Fruit fly (Drosophila melanogaster) whole organism, prepupa: ENCODE measurements around the gene CG12009.

ENCODE experiments used
- Blimp-1 ChIP-seq: fragments of 200-800 bp; sonication (Bioruptor generic); optimal IDR thresholded peaks from 3 replicates; lab custom pipeline; 2017; ENCODE audit warnings: missing biosample characterization, missing genetic modification characterization, mild to moderate bottlenecking, moderate library complexity, missing genetic modification reagents
- CG10631 ChIP-seq: fragments of 200-800 bp; sonication (Bioruptor generic); optimal IDR thresholded peaks from 2 replicates; lab custom pipeline; 2016; ENCODE audit warnings: missing biosample characterization, missing genetic modification characterization
- CG11294 ChIP-seq: fragments of 200-800 bp; sonication (Bioruptor generic); IDR thresholded peaks from 2 replicates; pipeline ENCODE4 v1.3.6; 2022; ENCODE audit warnings: missing biosample characterization, missing genetic modification characterization
- CG11762 ChIP-seq: fragments of 200-800 bp; sonication (Bioruptor generic); optimal IDR thresholded peaks from 3 replicates; lab custom pipeline; 2016; ENCODE audit warnings: missing biosample characterization, missing genetic modification characterization; ENCODE audit not compliant: insufficient read depth
- CG15336 ChIP-seq: fragments of 200-800 bp; sonication (Bioruptor generic); IDR thresholded peaks from 2 replicates; pipeline ENCODE4 v1.3.6; 2022; ENCODE audit warnings: missing biosample characterization, missing genetic modification characterization
- CG1621 ChIP-seq: fragments of 200-800 bp; sonication (Bioruptor generic); optimal IDR thresholded peaks from 3 replicates; lab custom pipeline; 2018; ENCODE audit warnings: missing biosample characterization, mild to moderate bottlenecking, missing genetic modification characterization
- CG16779 ChIP-seq: fragments of 200-800 bp; sonication (Bioruptor generic); optimal IDR thresholded peaks from 3 replicates; lab custom pipeline; 2017; ENCODE audit warnings: missing biosample characterization, mild to moderate bottlenecking, missing genetic modification characterization
- CG3032 ChIP-seq: fragments of 200-800 bp; optimal IDR thresholded peaks from 2 replicates; lab custom pipeline; 2019; ENCODE audit warnings: missing biosample characterization, mild to moderate bottlenecking, missing genetic modification characterization, moderate library complexity
- CG34406 ChIP-seq: fragments of 200-800 bp; sonication (Bioruptor generic); optimal IDR thresholded peaks from 3 replicates; lab custom pipeline; 2016; ENCODE audit warnings: missing biosample characterization, missing genetic modification characterization
- CG3919 ChIP-seq: fragments of 200-800 bp; sonication (Bioruptor generic); optimal IDR thresholded peaks from 3 replicates; lab custom pipeline; 2016; ENCODE audit warnings: missing biosample characterization, missing genetic modification characterization
- CG6163 ChIP-seq: fragments of 200-800 bp; sonication (Bioruptor generic); IDR thresholded peaks from 3 replicates; pipeline ENCODE4 v1.3.6; 2022; ENCODE audit warnings: missing biosample characterization, missing genetic modification characterization
- CG6808 ChIP-seq: fragments of 200-800 bp; sonication (Bioruptor generic); optimal IDR thresholded peaks from 3 replicates; lab custom pipeline; 2017; ENCODE audit warnings: missing biosample characterization, missing genetic modification characterization, mild to moderate bottlenecking, moderate library complexity, missing genetic modification reagents
- CG6854 ChIP-seq: fragments of 200-800 bp; sonication (Bioruptor generic); optimal IDR thresholded peaks from 2 replicates; lab custom pipeline; 2017; ENCODE audit warnings: missing biosample characterization, mild to moderate bottlenecking, missing genetic modification characterization
- CG8119 ChIP-seq: fragments of 200-800 bp; sonication (Bioruptor generic); IDR thresholded peaks from 3 replicates; pipeline ENCODE4 v1.3.6; 2022; ENCODE audit warnings: missing biosample characterization, missing genetic modification characterization
- CG9139 ChIP-seq: fragments of 200-800 bp; sonication (Bioruptor generic); optimal IDR thresholded peaks from 3 replicates; lab custom pipeline; 2017; ENCODE audit warnings: missing biosample characterization, mild to moderate bottlenecking, missing genetic modification characterization
- Ets21C ChIP-seq: fragments of 200-800 bp; sonication (Bioruptor generic); optimal IDR thresholded peaks from 3 replicates; lab custom pipeline; 2016; ENCODE audit warnings: missing biosample characterization, missing genetic modification characterization
- Lpt ChIP-seq: fragments of 200-800 bp; sonication (Bioruptor generic); optimal IDR thresholded peaks from 3 replicates; lab custom pipeline; 2016; ENCODE audit warnings: missing biosample characterization, missing genetic modification characterization
- Sox14 ChIP-seq: fragments of 200-800 bp; sonication (Bioruptor generic); optimal IDR thresholded peaks from 3 replicates; lab custom pipeline; 2016; ENCODE audit warnings: missing biosample characterization, missing genetic modification characterization
- Sox15 ChIP-seq: fragments of 200-800 bp; sonication (Bioruptor generic); optimal IDR thresholded peaks from 3 replicates; lab custom pipeline; 2016; ENCODE audit warnings: missing biosample characterization, missing genetic modification characterization
- acj6 ChIP-seq: fragments of 200-800 bp; sonication (Bioruptor generic); optimal IDR thresholded peaks from 3 replicates; lab custom pipeline; 2016; ENCODE audit warnings: missing biosample characterization, missing genetic modification characterization
- cyc ChIP-seq: fragments of 200-800 bp; sonication (Bioruptor generic); optimal IDR thresholded peaks from 3 replicates; lab custom pipeline; 2016; ENCODE audit warnings: missing biosample characterization, missing genetic modification characterization
- dac ChIP-seq: fragments of 200-800 bp; sonication (Bioruptor generic); optimal IDR thresholded peaks from 2 replicates; lab custom pipeline; 2017; ENCODE audit warnings: missing biosample characterization, mild to moderate bottlenecking, missing genetic modification characterization
- dsx ChIP-seq: fragments of 200-800 bp; optimal IDR thresholded peaks from 3 replicates; lab custom pipeline; 2019; ENCODE audit warnings: missing biosample characterization, mild to moderate bottlenecking, missing genetic modification characterization, moderate library complexity; ENCODE audit not compliant: poor library complexity, severe bottlenecking
- eg ChIP-seq: fragments of 200-800 bp; sonication (Bioruptor generic); IDR thresholded peaks from 3 replicates; pipeline ENCODE4 v1.3.6; 2022; ENCODE audit warnings: missing biosample characterization, missing genetic modification characterization
- fd59A ChIP-seq: fragments of 200-800 bp; sonication (Bioruptor generic); optimal IDR thresholded peaks from 2 replicates; lab custom pipeline; 2017; ENCODE audit warnings: missing biosample characterization, mild to moderate bottlenecking, missing genetic modification characterization, missing genetic modification reagents
- fkh ChIP-seq: fragments of 200-800 bp; sonication (Bioruptor generic); optimal IDR thresholded peaks from 3 replicates; lab custom pipeline; 2017; ENCODE audit warnings: missing biosample characterization, mild to moderate bottlenecking, missing genetic modification characterization, moderate library complexity
- lz ChIP-seq: fragments of 200-800 bp; sonication (Bioruptor generic); optimal IDR thresholded peaks from 3 replicates; lab custom pipeline; 2016; ENCODE audit warnings: missing biosample characterization, missing genetic modification characterization
- net ChIP-seq: fragments of 200-800 bp; sonication (Bioruptor generic); optimal IDR thresholded peaks from 3 replicates; lab custom pipeline; 2016; ENCODE audit warnings: missing biosample characterization, missing genetic modification characterization
- pdm3 ChIP-seq: fragments of 200-800 bp; sonication (Bioruptor generic); optimal IDR thresholded peaks from 3 replicates; lab custom pipeline; 2016; ENCODE audit warnings: missing biosample characterization, missing genetic modification characterization
- salr ChIP-seq, 2 experiments: fragments of 200-800 bp; sonication (Bioruptor generic); optimal IDR thresholded peaks; 3 replicates each; lab custom pipeline; 2016 to 2018; ENCODE audit warnings: missing biosample characterization in 2 of 2, missing genetic modification characterization in 2 of 2, mild to moderate bottlenecking in 1 of 2
- ss ChIP-seq, 2 experiments: fragments of 200-800 bp; sonication (Bioruptor generic); optimal IDR thresholded peaks; 2 replicates in 1 of 2; 3 replicates in 1 of 2; lab custom pipeline; 2017 to 2018; ENCODE audit warnings: mild to moderate bottlenecking in 2 of 2, missing biosample characterization in 2 of 2, missing genetic modification characterization in 2 of 2, moderate library complexity in 1 of 2
- svp ChIP-seq: fragments of 200-800 bp; sonication (Bioruptor generic); peaks from one replicate; lab custom pipeline; 2016; ENCODE audit warnings: missing biosample characterization, missing genetic modification characterization
- topi ChIP-seq: fragments of 200-800 bp; sonication (Bioruptor generic); optimal IDR thresholded peaks from 3 replicates; lab custom pipeline; 2016; ENCODE audit warnings: missing biosample characterization, missing genetic modification characterization
- vri ChIP-seq: fragments of 200-800 bp; sonication (Bioruptor generic); optimal IDR thresholded peaks from 3 replicates; lab custom pipeline; 2016; ENCODE audit warnings: missing biosample characterization, mild to moderate bottlenecking, missing genetic modification characterization

Gene CG12009

dm6 chr3L:3343260-3343659 lies 52.0 kb downstream of the CG12009 start (continued):
- TF ChIP-seq Lpt (GFP tag; lab: Kevin White, UChicago) (no peak), lz (GFP tag; lab: Kevin White, UChicago) (peak; percentile 82), CG3032 (tag; lab: Kevin White, UChicago) (peak; percentile 6), CG34406 (GFP tag; lab: Kevin White, UChicago) (peak; percentile 85), Sox15 (GFP tag; lab: Kevin White, UChicago) (peak; percentile 49), CG11762 (GFP tag; lab: Kevin White, UChicago) (peak; percentile 54), CG8119 (GFP tag; lab: Robert Waterston, UW) (no peak; the same call in 2 of the 3 replicates), CG1621 (tag; lab: Kevin White, UChicago) (no peak), CG9139 (GFP tag; lab: Kevin White, UChicago) (no peak), CG6808 (peak; percentile 1), CG15336 (peak; percentile 42), topi (GFP tag; lab: Kevin White, UChicago) (peak; percentile 86), pdm3 (GFP tag; lab: Kevin White, UChicago) (peak; percentile 68), salr (GFP tag; optimal IDR thresholded peaks at IDR 0.05; lab: Kevin White, UChicago) (peak in 1 of 2 experiments; percentile 58), ss (GFP tag; optimal IDR thresholded peaks at IDR 0.05; lab: Kevin White, UChicago) (peak; percentile 8 to 13), CG6163 (no peak), acj6 (peak; percentile 82), fd59A (GFP tag; lab: Kevin White, UChicago) (no peak), Blimp-1 (GFP tag; lab: Kevin White, UChicago) (peak; percentile 65), CG11294 (GFP tag; lab: Robert Waterston, UW) (no peak), Ets21C (peak; percentile 62), net (GFP tag; lab: Kevin White, UChicago) (peak; percentile 63), CG10631 (GFP tag; lab: Kevin White, UChicago) (peak; percentile 69), eg (GFP tag; lab: Robert Waterston, UW) (no peak), dac (GFP tag; lab: Kevin White, UChicago) (no peak), dsx (peak; percentile 17), cyc (GFP tag; lab: Kevin White, UChicago) (peak; percentile 74), CG3919 (GFP tag; lab: Kevin White, UChicago) (peak; percentile 70)

- TF ChIP-seq Sox14 (GFP tag; lab: Kevin White, UChicago), result no peak
- no peak for TF ChIP-seq ss (GFP tag; optimal IDR thresholded peaks at IDR 0.05; lab: Kevin White, UChicago)
- no peak for TF ChIP-seq CG6808
- peak; percentile 45 for TF ChIP-seq vri (GFP tag; lab: Kevin White, UChicago)
- TF ChIP-seq CG6854, result peak; percentile 7
- TF ChIP-seq acj6, result no peak
- TF ChIP-seq Blimp-1 (GFP tag; lab: Kevin White, UChicago), result no peak
- peak; percentile 47 for TF ChIP-seq svp
- peak; percentile 52 for TF ChIP-seq fkh
- TF ChIP-seq CG11294 (GFP tag; lab: Robert Waterston, UW), result no peak
Observed at dm6 chr3L:3344528-3344927, 53.3 kb downstream of the CG12009 start.

DNA sequence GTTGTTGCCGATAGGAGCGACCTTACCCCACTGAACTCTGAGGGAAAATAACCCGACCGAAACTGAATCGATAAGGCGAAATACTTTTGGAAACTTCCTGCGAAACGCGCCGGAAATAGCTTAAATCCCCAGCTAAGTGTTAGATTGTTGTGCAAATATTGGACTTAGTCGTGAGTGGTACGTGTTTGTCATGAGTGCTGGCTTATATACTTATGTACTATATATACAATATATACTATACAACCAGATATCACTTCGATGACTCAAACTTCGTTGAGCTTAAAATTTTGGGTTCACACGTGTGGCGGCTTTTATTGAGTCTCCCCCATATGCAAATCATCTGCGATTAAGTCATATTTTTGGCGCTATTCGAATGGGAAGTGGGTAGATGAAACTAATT lies 55.0 kb downstream of the CG12009 start:
- no peak for TF ChIP-seq CG16779 (tag; lab: Kevin White, UChicago)
- peak; percentile 24 for TF ChIP-seq fkh
